Worm (Caenorhabditis elegans) whole organism, L1 larva: ENCODE data around the gene ckk-1.

Experiments
- ces-1 ChIP-seq: fragments of 150-350 bp; optimal IDR thresholded peaks from 2 replicates; lab custom pipeline; 2014; ENCODE audit warnings: missing biosample characterization, missing genetic modification reagents, missing genetic modification characterization
- nhr-20 ChIP-seq: sonication (generic microtip); optimal IDR thresholded peaks from 2 replicates; lab custom pipeline; 2016; ENCODE audit warnings: mild to moderate bottlenecking, missing genetic modification characterization, missing compliant biosample characterization
- nhr-47 ChIP-seq: sonication (generic microtip); optimal IDR thresholded peaks from 2 replicates; lab custom pipeline; 2016; ENCODE audit warnings: mild to moderate bottlenecking, missing genetic modification characterization, moderate library complexity, missing compliant biosample characterization
- skn-1 ChIP-seq: fragments of 150-350 bp; optimal IDR thresholded peaks from 2 replicates; lab custom pipeline; 2014; ENCODE audit warnings: missing biosample characterization, missing genetic modification characterization
- unc-130 ChIP-seq: fragments of 150-350 bp; optimal IDR thresholded peaks from 2 replicates; lab custom pipeline; 2017; ENCODE audit warnings: missing biosample characterization, missing genetic modification characterization, inconsistent platforms

ce11 chrIII:5611604-5612324 lies 23.5 kb upstream of the ckk-1 start, which contains the start of gene bas-1:
- TF ChIP-seq nhr-47 (tag; lab: Kevin White, UChicago) (no peak), skn-1 (no peak), nhr-20 (tag; lab: Kevin White, UChicago) (no peak), unc-130 (no peak), ces-1 (GFP tag; lab: Kevin White, UChicago) (no peak)
